Worm (Caenorhabditis elegans): Measurements from ENCODE around the gene citk-1.

citk-1 gene

ce11 chrII:13859847-13860246 is 48.9 kb upstream of the citk-1 start (continued):
- TF ChIP-seq duxl-1 (tag; optimal IDR thresholded peaks at IDR 0.05; ENCODE audit: poor library complexity) (no peak), nhr-25 (tag; optimal IDR thresholded peaks at IDR 0.05; ENCODE audit: borderline replicate concordance, insufficient read depth) (no peak), ceh-62 (tag; optimal IDR thresholded peaks at IDR 0.05) (no peak), vab-7 (GFP tag; IDR thresholded peaks at IDR 0.05) (no peak), spr-1 (tag; optimal IDR thresholded peaks at IDR 0.05) (no peak), unc-130 (GFP tag; optimal IDR thresholded peaks at IDR 0.05) (no peak), F26F4.8 (GFP tag; conservative IDR thresholded peaks at IDR 0.05) (no peak), attf-4 (tag; optimal IDR thresholded peaks at IDR 0.05) (no peak), daf-19 (GFP tag; conservative IDR thresholded peaks at IDR 0.05) (no peak), unc-39 (tag; optimal IDR thresholded peaks at IDR 0.05) (no peak), egl-27 (tag; optimal IDR thresholded peaks at IDR 0.05) (no peak), lir-3 (tag; optimal IDR thresholded peaks at IDR 0.05) (no peak), cey-2 (tag; optimal IDR thresholded peaks at IDR 0.05; ENCODE audit: borderline replicate concordance, insufficient read depth) (no peak), ZK546.5 (tag; optimal IDR thresholded peaks at IDR 0.05) (no peak), zag-1 (tag; optimal IDR thresholded peaks at IDR 0.05) (no peak), aha-1 (tag) (peak; percentile 40), R02D3.7 (tag; optimal IDR thresholded peaks at IDR 0.05) (no peak), ceh-28 (tag; optimal IDR thresholded peaks at IDR 0.05) (no peak), lin-38 (GFP tag; IDR thresholded peaks at IDR 0.05) (no peak), fkh-10 (GFP tag; optimal IDR thresholded peaks at IDR 0.05) (no peak), ctbp-1 (GFP tag; IDR thresholded peaks at IDR 0.05) (no peak), daf-12 (tag; optimal IDR thresholded peaks at IDR 0.05) (no peak), pha-4 (GFP tag; IDR thresholded peaks at IDR 0.05) (no peak), pha-4 (tag; optimal IDR thresholded peaks at IDR 0.05) (no peak), pqm-1 (tag; optimal IDR thresholded peaks at IDR 0.05) (peak; percentile 30), lim-7 (GFP tag; IDR thresholded peaks at IDR 0.05) (no peak)

DNA sequence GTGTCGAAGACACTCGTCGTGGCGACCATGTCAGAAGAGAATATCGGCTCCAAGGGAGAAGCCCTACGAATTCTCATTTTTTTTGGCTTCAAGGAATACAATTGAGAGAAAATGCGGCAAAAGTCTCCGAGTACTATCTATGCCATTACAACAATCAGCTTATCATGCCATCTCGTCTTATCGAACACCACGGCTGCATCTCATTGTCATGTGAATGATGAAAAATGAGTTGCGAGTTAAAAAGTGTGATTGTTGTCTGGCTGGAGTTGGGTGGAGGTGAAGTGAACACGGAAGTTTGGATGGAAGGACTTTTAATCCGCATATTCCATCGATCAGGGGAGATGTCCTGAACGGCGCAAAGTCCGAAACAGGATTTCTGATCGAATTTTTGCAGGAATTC is 47.8 kb upstream of the citk-1 start:
- no peak for TF ChIP-seq aly-2 (tag; optimal IDR thresholded peaks at IDR 0.05)
- no peak for TF ChIP-seq ctbp-1 (GFP tag; IDR thresholded peaks at IDR 0.05)
- TF ChIP-seq Y75B8A.6 (GFP tag; IDR thresholded peaks at IDR 0.05) = no peak
- TF ChIP-seq tag-97 (GFP tag; IDR thresholded peaks at IDR 0.05) = no peak
- TF ChIP-seq hlh-30 (tag; optimal IDR thresholded peaks at IDR 0.05; ENCODE audit: insufficient read depth) = peak; percentile 61
- no peak for TF ChIP-seq mdt-29 (GFP tag; IDR thresholded peaks at IDR 0.05)
- no peak for TF ChIP-seq nhr-10 (tag; optimal IDR thresholded peaks at IDR 0.05)
- no peak for TF ChIP-seq zag-1 (tag; optimal IDR thresholded peaks at IDR 0.05)
- TF ChIP-seq daf-16 (GFP tag; optimal IDR thresholded peaks at IDR 0.05) = no peak
- peak; percentile 5 for TF ChIP-seq daf-16 (tag; optimal IDR thresholded peaks at IDR 0.05)
- TF ChIP-seq F10B5.3 (tag; optimal IDR thresholded peaks at IDR 0.05) = no peak
- no peak for TF ChIP-seq egl-27 (tag; optimal IDR thresholded peaks at IDR 0.05)
- no peak for TF ChIP-seq zfp-3 (GFP tag; conservative IDR thresholded peaks at IDR 0.05)
- TF ChIP-seq nhr-77 (tag; optimal IDR thresholded peaks at IDR 0.05) = peak; percentile 68
- TF ChIP-seq lin-1 (GFP tag; IDR thresholded peaks at IDR 0.05) = no peak
- TF ChIP-seq T26A8.4 (GFP tag; IDR thresholded peaks at IDR 0.05) = no peak
- peak; percentile 54 for TF ChIP-seq mxl-3 (GFP tag; optimal IDR thresholded peaks at IDR 0.05)
- no peak for TF ChIP-seq daf-8 (GFP tag; IDR thresholded peaks at IDR 0.05)
- TF ChIP-seq dve-1 (tag; optimal IDR thresholded peaks at IDR 0.05; ENCODE audit: insufficient read depth) = peak; percentile 42
- no peak for TF ChIP-seq sdz-12 (GFP tag; optimal IDR thresholded peaks at IDR 0.05)
- no peak for TF ChIP-seq lin-39 (tag; optimal IDR thresholded peaks at IDR 0.05)
- TF ChIP-seq dmd-6 (GFP tag; IDR thresholded peaks at IDR 0.05) = peak; percentile 73
- TF ChIP-seq F44E2.7 (GFP tag; IDR thresholded peaks at IDR 0.05) = no peak
- TF ChIP-seq nhr-28 (tag; optimal IDR thresholded peaks at IDR 0.05) = peak; percentile 83
- peak; percentile 92 for TF ChIP-seq pqm-1 (tag; optimal IDR thresholded peaks at IDR 0.05)
- peak; percentile 61 for TF ChIP-seq hlh-11 (tag; optimal IDR thresholded peaks at IDR 0.05)
- TF ChIP-seq mxl-2 (GFP tag; conservative IDR thresholded peaks at IDR 0.05) = no peak
- no peak for TF ChIP-seq dpl-1 (GFP tag; optimal IDR thresholded peaks at IDR 0.05)

Data from whole organism, L4 larva.